Fruit fly (Drosophila melanogaster) whole organism, larva: ENCODE results near the gene Cyp4e3.

Experiments used
- noc ChIP-seq: fragments of 200-800 bp; sonication (Bioruptor generic); optimal IDR thresholded peaks from 3 replicates; lab custom pipeline; 2019; ENCODE audit warnings: missing biosample characterization, mild to moderate bottlenecking, missing genetic modification characterization, moderate library complexity

Cyp4e3 gene

dm6 chr2L:9749745-9750144, at the start of gene Cyp4e3:
Gene Cyp4e3, minus strand, starts transcription at chr2L:9750071.
- no peak for TF ChIP-seq noc (tag; lab: Kevin White, UChicago)

DNA sequence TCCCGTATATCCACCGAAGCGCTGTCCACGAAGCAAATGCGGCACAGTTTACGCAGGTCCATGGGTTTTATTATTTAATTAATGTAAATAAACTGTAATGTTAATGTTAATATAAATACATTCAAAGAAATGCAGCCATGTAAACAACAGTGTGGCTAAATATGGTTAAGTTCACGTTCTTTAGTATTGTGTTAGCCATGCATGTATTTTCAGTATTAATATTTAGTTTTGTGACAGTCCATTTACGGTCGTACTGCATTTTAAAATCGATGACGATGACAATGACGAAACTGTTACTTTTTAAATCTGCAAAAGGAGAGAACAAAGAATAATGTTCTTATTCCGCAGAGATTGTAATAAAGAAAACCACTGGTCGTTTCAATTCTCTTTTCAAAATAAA, 43.1 kb upstream of the Cyp4e3 start, which contains the start of gene CG13123:
CG13123 (minus strand) TSS at position 163 of the 400 bp plus-strand sequence.
- TF ChIP-seq noc (tag; lab: Kevin White, UChicago): no peak

DNA sequence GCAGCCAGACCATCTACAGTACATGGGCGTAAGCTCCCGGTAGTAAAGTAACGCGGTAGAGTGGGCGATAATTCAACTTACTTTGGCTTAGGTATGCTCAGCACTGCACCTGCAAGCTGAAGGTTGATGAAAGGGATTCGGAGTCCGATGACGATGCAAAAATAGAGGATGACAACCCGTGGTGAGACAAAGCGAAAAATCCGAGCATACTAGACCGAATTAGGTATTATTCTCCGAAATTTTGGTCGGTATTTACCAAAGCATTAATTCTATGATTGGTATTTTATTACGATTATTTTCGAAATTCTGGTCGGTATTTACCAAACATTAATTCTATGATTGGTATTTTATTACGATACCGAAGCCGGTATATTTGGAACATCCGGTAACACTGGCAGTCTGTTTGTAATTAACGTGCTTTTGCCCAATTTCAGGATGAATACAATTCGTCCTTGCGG, 40.7 kb upstream of the Cyp4e3 start, which contains the start of gene CG4036:
CG4036 (plus strand) TSS at position 348 of the 458 bp plus-strand sequence.
- no peak for TF ChIP-seq noc (tag; lab: Kevin White, UChicago)

- peak; percentile 72 for TF ChIP-seq noc (tag; lab: Kevin White, UChicago)
Observed at dm6 chr2L:9785917-9786432, 36.1 kb upstream of the Cyp4e3 start.

DNA sequence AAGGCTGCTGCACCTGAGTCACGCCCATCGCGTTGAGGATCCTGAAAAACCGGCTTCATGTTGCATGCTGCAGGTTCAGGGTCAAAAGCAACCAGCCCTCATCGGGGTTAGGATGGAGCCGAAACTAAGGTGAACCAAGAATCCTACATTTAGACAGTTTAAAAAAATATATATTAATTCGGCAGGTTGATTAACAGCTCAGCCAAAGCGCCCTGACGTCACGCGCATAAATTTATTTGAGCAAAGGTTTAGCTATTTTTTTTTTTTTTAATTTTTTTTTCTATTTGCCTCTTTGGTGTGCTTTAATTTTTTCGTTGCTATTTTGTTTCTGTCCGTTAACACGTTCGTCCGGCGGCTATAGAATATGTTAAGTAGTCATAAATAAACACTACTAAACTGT, 34.6 kb upstream of the Cyp4e3 start:
- TF ChIP-seq noc (tag; lab: Kevin White, UChicago): no peak

DNA sequence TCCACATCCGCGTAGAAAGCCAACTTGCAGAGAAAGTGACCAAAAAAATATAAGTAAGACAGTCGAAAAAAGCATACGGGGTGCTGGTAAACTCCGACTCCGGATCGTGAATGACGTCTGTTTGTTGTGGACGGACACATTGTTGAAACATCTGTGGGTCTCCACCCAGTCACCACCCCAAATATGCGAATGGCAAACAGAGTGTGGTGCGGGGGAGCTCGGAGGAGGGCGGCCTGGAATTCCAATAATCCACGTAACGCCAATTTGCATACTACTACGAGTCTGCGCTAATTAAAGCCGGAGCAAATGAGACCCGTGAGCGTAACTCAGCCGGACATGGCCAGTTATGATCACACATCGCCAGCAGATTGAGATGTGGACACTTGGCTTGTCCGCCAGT, 33.3 kb upstream of the Cyp4e3 start:
- TF ChIP-seq noc (tag; lab: Kevin White, UChicago): no peak

DNA sequence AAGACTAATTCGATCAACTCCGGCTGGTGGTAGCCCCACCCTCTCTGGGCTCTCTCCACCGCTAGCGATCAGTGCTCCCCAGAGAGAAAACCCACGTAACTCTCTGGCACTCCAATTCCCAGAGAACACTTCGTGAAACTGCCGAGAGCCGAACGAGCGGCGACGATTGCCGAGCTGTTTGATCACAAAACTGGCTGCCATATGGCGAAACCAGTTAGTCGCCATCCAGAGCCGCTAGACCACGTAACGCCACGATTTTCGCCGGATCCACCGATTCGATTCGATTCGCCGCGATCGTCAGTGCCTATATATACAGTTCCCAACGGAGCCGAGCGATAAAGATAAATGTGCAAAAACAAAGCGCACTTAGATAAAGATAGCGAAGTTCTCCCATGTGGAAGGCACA, 32.3 kb upstream of the Cyp4e3 start, which contains the start of gene IP3K1:
IP3K1 (plus strand) TSS at position 209 of the 406 bp plus-strand sequence.
- TF ChIP-seq noc (tag; lab: Kevin White, UChicago): peak; percentile 80

dm6 chr2L:9779754-9780153, 29.9 kb upstream of the Cyp4e3 start:
- no peak for TF ChIP-seq noc (tag; lab: Kevin White, UChicago)

- peak; percentile 77 for TF ChIP-seq noc (tag; lab: Kevin White, UChicago)
Observed at dm6 chr2L:9779147-9779546, 29.3 kb upstream of the Cyp4e3 start.

DNA sequence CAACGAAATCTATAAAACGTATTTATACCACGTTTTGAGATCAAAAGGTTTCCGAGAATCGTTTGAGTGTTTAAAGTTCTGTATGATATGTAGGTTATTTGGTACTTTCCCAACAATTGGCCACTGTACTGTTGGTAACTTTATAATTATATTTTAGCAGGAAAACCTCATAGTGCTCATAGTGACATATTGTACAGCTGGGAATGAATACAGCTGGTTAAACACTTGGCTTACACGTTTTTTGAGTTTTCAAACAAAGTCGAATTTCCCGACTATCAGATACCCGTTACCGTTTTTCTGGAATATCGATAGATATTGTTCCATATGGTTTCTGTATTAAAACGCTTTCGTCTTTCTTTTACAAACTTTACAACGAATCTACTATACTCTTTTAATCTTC, 28.5 kb upstream of the Cyp4e3 start:
- TF ChIP-seq noc (tag; lab: Kevin White, UChicago): no peak

DNA sequence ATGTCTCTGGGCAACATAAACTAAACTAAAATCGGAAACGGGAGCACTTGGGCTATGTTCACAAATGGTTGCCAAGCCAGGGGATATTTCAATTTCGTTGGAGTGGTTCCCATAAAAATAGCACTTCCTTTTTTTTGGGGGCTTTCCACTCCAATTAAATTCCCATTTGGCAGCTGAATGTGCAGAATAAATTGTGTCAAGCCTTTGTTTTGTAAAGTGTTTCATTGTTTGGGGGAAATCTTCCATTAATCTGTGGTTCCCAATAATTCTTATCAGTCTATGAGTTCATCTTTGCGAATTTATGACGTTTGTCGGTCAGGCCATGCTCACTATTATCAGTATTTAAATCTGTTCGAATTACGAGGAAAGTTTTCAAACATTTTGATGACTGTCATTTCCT, 28.1 kb upstream of the Cyp4e3 start:
- TF ChIP-seq noc (tag; lab: Kevin White, UChicago): peak; percentile 51

DNA sequence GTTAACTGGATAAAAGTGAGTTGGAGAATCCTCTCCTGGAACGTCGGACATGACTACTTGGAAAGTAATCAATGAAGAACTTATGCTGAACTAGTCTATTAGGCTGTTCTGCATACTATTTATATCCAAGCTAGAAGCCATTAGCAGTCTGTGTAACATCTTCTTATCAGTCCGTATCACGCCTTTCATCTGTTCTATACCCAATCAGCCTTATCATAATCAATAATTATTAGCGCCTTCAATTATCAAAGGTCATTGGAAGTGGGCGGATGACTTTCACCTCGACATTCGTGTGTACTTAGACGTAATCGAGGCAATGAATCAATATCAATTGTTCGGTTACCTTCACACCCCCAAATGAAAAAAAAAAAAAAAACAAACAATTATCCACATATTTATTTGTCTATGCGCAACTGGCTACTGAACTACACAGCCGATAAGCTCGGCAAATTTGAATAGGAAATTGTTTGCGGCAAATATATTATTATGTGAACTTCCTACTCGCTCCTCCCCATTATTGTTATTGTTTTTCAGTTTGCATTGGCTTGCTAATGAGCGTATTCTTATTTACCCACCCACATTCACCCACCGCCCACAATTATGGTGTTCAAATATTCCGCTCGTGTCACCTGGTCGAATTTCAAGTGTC, 25.2 kb upstream of the Cyp4e3 start, which contains the start of the genes ppk11 and ppk16:
ppk11 (minus strand) TSS at position 51 of the 649 bp plus-strand sequence.
ppk16 (minus strand) TSS at position 51 of the 649 bp plus-strand sequence.
- no peak for TF ChIP-seq noc (tag; lab: Kevin White, UChicago)

DNA sequence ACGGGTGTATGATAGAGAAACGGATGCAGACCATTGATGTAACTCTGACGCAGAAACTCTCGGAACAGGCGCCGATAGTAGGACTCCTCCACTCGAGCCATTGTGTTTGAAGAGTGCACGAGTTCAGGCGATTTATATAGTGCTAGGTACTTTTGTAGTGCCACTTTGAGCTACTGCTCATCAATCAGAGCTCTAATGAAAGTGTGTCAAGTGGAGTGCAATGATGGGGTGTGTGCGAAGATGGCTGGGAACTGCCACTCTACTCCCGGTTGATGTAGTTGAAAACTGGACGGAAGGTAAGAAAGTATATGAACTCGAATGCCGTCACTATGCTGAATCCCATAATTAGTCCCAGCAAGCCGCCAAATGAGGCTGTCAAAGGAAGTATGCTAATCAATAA, 21.0 kb upstream of the Cyp4e3 start, which contains the start of gene ppk18:
ppk18 (minus strand) TSS at position 101 of the 400 bp plus-strand sequence.
- TF ChIP-seq noc (tag; lab: Kevin White, UChicago): no peak

DNA sequence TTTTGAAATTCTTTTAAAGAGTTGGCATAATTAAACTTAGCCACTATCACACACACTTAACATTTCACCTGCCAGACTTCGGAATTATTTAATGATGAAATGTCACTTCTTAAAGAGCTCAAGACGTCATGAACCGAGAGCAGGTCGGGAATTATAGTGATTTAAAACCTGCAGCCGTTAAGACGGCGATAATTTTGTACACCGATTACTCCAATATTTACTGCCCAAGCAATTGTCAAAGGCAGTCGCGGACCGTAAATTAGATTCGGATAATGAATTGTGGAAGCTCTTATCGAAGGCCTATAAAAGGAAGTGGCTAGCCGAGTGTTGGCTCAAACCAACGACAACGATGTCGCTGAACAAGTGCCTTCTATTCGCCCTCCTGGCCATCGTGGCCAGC, 18.9 kb upstream of the Cyp4e3 start, which contains the start of gene CG17633:
CG17633 (plus strand) TSS at position 326 of the 400 bp plus-strand sequence.
- TF ChIP-seq noc (tag; lab: Kevin White, UChicago): peak; percentile 58

DNA sequence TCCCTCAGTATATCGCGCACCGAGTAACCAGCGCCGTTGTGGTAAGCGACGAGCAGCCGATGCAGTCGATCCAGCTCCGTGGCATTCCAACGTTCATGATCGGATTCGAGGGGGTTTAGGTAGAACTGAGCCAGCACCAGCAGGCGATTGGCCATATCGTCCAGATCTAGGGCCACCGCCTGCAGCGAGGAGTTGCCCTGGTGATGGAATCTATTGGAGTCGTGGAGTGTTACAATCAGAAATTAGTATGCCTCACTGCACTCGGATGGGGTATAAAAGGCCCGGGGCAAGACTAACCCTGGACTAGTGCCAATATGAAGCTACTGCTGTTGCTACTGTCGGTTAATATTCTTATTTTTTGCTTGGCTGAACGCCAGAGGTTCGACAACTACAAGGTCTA, 16.9 kb upstream of the Cyp4e3 start, which contains the start of gene CG4017:
CG4017 (plus strand) TSS at position 301 of the 400 bp plus-strand sequence.
- no peak for TF ChIP-seq noc (tag; lab: Kevin White, UChicago)

- peak; percentile 51 for TF ChIP-seq noc (tag; lab: Kevin White, UChicago)
Observed at dm6 chr2L:9763212-9763869, 13.5 kb upstream of the Cyp4e3 start, which contains the start of the genes Taf11 and und. Gene Taf11, minus strand, starts transcription at chr2L:9763262. Gene und, plus strand, starts transcription at chr2L:9763369.
